Worm (Caenorhabditis elegans) whole organism, mixed stage, embryonic: ENCODE measurements around the gene R10E9.3.

Source experiments
- ceh-39 ChIP-seq: fragments of 150-350 bp; optimal IDR thresholded peaks from 2 replicates; lab custom pipeline; 2014; ENCODE audit warnings: missing biosample characterization, missing genetic modification characterization
- ces-1 ChIP-seq: fragments of 150-350 bp; optimal IDR thresholded peaks from 2 replicates; lab custom pipeline; 2014; ENCODE audit warnings: missing biosample characterization, missing genetic modification reagents, missing genetic modification characterization
- elt-3 ChIP-seq: fragments of 150-350 bp; optimal IDR thresholded peaks from 2 replicates; lab custom pipeline; 2014; ENCODE audit warnings: missing biosample characterization, missing genetic modification characterization
- flh-1 ChIP-seq: fragments of 200-800 bp; sonication (Bioruptor generic); optimal IDR thresholded peaks from 2 replicates; lab custom pipeline; 2018; ENCODE audit warnings: mild to moderate bottlenecking, missing genetic modification characterization, moderate library complexity, missing compliant biosample characterization
- lin-32 ChIP-seq: fragments of 200-800 bp; sonication (Bioruptor generic); optimal IDR thresholded peaks from 2 replicates; lab custom pipeline; 2018; ENCODE audit warnings: mild to moderate bottlenecking, missing genetic modification characterization, missing compliant biosample characterization
- lsy-2 ChIP-seq: fragments of 150-350 bp; optimal IDR thresholded peaks from 2 replicates; lab custom pipeline; 2014; ENCODE audit warnings: missing biosample characterization, missing genetic modification characterization
- nhr-12 ChIP-seq: fragments of 150-350 bp; optimal IDR thresholded peaks from 2 replicates; lab custom pipeline; 2014; ENCODE audit warnings: missing biosample characterization, missing genetic modification characterization
- nhr-237 ChIP-seq: fragments of 150-350 bp; optimal IDR thresholded peaks from 2 replicates; lab custom pipeline; 2014; ENCODE audit warnings: missing biosample characterization, missing genetic modification characterization
- pha-4 ChIP-seq: fragments of 150-350 bp; optimal IDR thresholded peaks from 2 replicates; lab custom pipeline; 2018; ENCODE audit warnings: missing biosample characterization, missing genetic modification reagents, missing genetic modification characterization
- unc-62 ChIP-seq: fragments of 150-350 bp; optimal IDR thresholded peaks from 2 replicates; lab custom pipeline; 2014; ENCODE audit warnings: missing biosample characterization, missing genetic modification reagents, missing genetic modification characterization
- ztf-11 ChIP-seq: fragments of 150-350 bp; optimal IDR thresholded peaks from 2 replicates; lab custom pipeline; 2014; ENCODE audit warnings: missing biosample characterization, missing genetic modification characterization

- TF ChIP-seq ceh-39 (tag; lab: Kevin White, UChicago) (no peak), unc-62 (GFP tag; lab: Kevin White, UChicago) (no peak), ztf-11 (tag; lab: Kevin White, UChicago) (no peak), lin-32 (GFP tag; lab: Kevin White, UChicago) (no peak), nhr-12 (tag; lab: Kevin White, UChicago) (no peak), elt-3 (no peak), nhr-237 (tag; lab: Kevin White, UChicago) (no peak), lsy-2 (no peak), ces-1 (GFP tag; lab: Kevin White, UChicago) (no peak), flh-1 (GFP tag; lab: Kevin White, UChicago) (no peak), pha-4 (tag; lab: Kevin White, UChicago) (no peak)
Observed at ce11 chrIII:3974503-3974902, 14.5 kb downstream of the R10E9.3 start.
